Worm (Caenorhabditis elegans): ENCODE data around the gene mdt-10.
A peak's percentile ranks its signal among the peaks of the same experiment; 100 is the strongest.

Gene mdt-10

ce11 chrII:7866081-7866480, 11.2 kb upstream of the mdt-10 start (continued):
- TF ChIP-seq arid-1 (GFP tag; conservative IDR thresholded peaks at IDR 0.05) (0 out of 2 replicates have a peak, but pooled peaks have one; percentile 11), nhr-10 (tag; optimal IDR thresholded peaks at IDR 0.05) (no peak), saeg-2 (GFP tag; IDR thresholded peaks at IDR 0.05) (no peak), unc-130 (GFP tag; optimal IDR thresholded peaks at IDR 0.05) (peak; percentile 40), snpc-4 (tag; optimal IDR thresholded peaks at IDR 0.05) (no peak), ztf-11 (tag; optimal IDR thresholded peaks at IDR 0.05) (no peak), jun-1 (tag; optimal IDR thresholded peaks at IDR 0.05) (no peak), dve-1 (tag; optimal IDR thresholded peaks at IDR 0.05; ENCODE audit: insufficient read depth) (no peak), daf-16 (GFP tag; optimal IDR thresholded peaks at IDR 0.05) (peak in 1 of 2 experiments; percentile 33), daf-16 (tag; optimal IDR thresholded peaks at IDR 0.05) (no peak), dmd-8 (GFP tag; IDR thresholded peaks at IDR 0.05) (no peak), nhr-102 (tag; optimal IDR thresholded peaks at IDR 0.05) (no peak), lin-38 (GFP tag; IDR thresholded peaks at IDR 0.05) (peak; percentile 46), ztf-7 (tag; optimal IDR thresholded peaks at IDR 0.05) (no peak), lir-3 (tag; optimal IDR thresholded peaks at IDR 0.05) (no peak), nhr-48 (tag; optimal IDR thresholded peaks at IDR 0.05) (no peak), zag-1 (tag; optimal IDR thresholded peaks at IDR 0.05) (no peak), aha-1 (tag) (no peak), F26F4.8 (GFP tag; conservative IDR thresholded peaks at IDR 0.05) (no peak), mxl-3 (GFP tag; optimal IDR thresholded peaks at IDR 0.05) (no peak), vab-7 (GFP tag; IDR thresholded peaks at IDR 0.05) (no peak), unc-39 (tag; optimal IDR thresholded peaks at IDR 0.05) (no peak), lsy-2 (tag; optimal IDR thresholded peaks at IDR 0.05) (peak in 1 of 2 experiments; percentile 8), nhr-111 (GFP tag; optimal IDR thresholded peaks at IDR 0.05) (no peak), cey-2 (tag; optimal IDR thresholded peaks at IDR 0.05; ENCODE audit: borderline replicate concordance, insufficient read depth) (no peak), zfp-2 (tag; optimal IDR thresholded peaks at IDR 0.05) (no peak), skn-1 (tag; optimal IDR thresholded peaks at IDR 0.05) (no peak), madf-9 (GFP tag; conservative IDR thresholded peaks at IDR 0.05) (no peak), fos-1 (tag; optimal IDR thresholded peaks at IDR 0.05) (no peak), zip-11 (GFP tag; IDR thresholded peaks at IDR 0.05) (no peak)

- TF ChIP-seq unc-62 (GFP tag; optimal IDR thresholded peaks at IDR 0.05 in 1 of 2) (peak in 1 of 2 experiments; percentile 50), unc-62 (tag; optimal IDR thresholded peaks at IDR 0.05) (no peak), aha-1 (tag) (peak; percentile 66), zip-2 (tag; optimal IDR thresholded peaks at IDR 0.05) (no peak)
These were observed 10.1 kb upstream of the mdt-10 start for ce11 chrII:7864892-7865291.

- TF ChIP-seq lsy-2 (tag; optimal IDR thresholded peaks at IDR 0.05) (peak in 1 of 2 experiments; percentile 82), lin-29 (GFP tag; IDR thresholded peaks at IDR 0.05) (no peak), F26F4.8 (GFP tag; conservative IDR thresholded peaks at IDR 0.05) (no peak), hlh-30 (tag; optimal IDR thresholded peaks at IDR 0.05; ENCODE audit: insufficient read depth) (peak; percentile 2), dpl-1 (GFP tag; optimal IDR thresholded peaks at IDR 0.05) (peak; percentile 26), dmd-8 (GFP tag; IDR thresholded peaks at IDR 0.05) (no peak), Y75B8A.6 (GFP tag; IDR thresholded peaks at IDR 0.05) (no peak), ctbp-1 (GFP tag; IDR thresholded peaks at IDR 0.05) (no peak), daf-16 (GFP tag; optimal IDR thresholded peaks at IDR 0.05) (no peak), daf-16 (tag; optimal IDR thresholded peaks at IDR 0.05) (peak; percentile 72), jun-1 (tag; optimal IDR thresholded peaks at IDR 0.05) (no peak), nhr-10 (tag; optimal IDR thresholded peaks at IDR 0.05) (no peak), lin-38 (GFP tag; IDR thresholded peaks at IDR 0.05) (peak; percentile 14; the same call in 1 of the 2 replicates), dve-1 (tag; optimal IDR thresholded peaks at IDR 0.05; ENCODE audit: insufficient read depth) (peak; percentile 10), mes-2 (tag; optimal IDR thresholded peaks at IDR 0.05; ENCODE audit: poor library complexity, severe bottlenecking) (peak; percentile 55), T20F7.1 (GFP tag; optimal IDR thresholded peaks at IDR 0.05) (peak; percentile 43)
These were observed 9.4 kb upstream of the mdt-10 start, which contains the start of gene ostb-1 for ce11 chrII:7864207-7864606. TSS of gene ostb-1 (plus strand) at chrII:7864507.

All from whole organism, L4 larva.